Worm (Caenorhabditis elegans) whole organism, L3 larva: ENCODE measurements around the gene pdcd-2.

Source experiments
- aly-2 ChIP-seq: fragments of 150-350 bp; optimal IDR thresholded peaks from 2 replicates; lab custom pipeline; 2014; ENCODE audit warnings: missing biosample characterization, missing genetic modification characterization
- ama-1 ChIP-seq: fragments of 150-350 bp; optimal IDR thresholded peaks from 2 replicates; lab custom pipeline; 2018
- ceh-28 ChIP-seq: fragments of 150-350 bp; optimal IDR thresholded peaks from 2 replicates; lab custom pipeline; 2014; ENCODE audit warnings: missing biosample characterization, missing genetic modification reagents, missing genetic modification characterization
- ceh-82 ChIP-seq: fragments of 150-350 bp; optimal IDR thresholded peaks from 2 replicates; lab custom pipeline; 2014; ENCODE audit warnings: missing biosample characterization, missing genetic modification characterization
- ceh-9 ChIP-seq: sonication (generic microtip); optimal IDR thresholded peaks from 2 replicates; lab custom pipeline; 2018; ENCODE audit warnings: missing biosample characterization, missing genetic modification characterization
- elt-1 ChIP-seq: fragments of 150-350 bp; optimal IDR thresholded peaks from 2 replicates; lab custom pipeline; 2014; ENCODE audit warnings: missing biosample characterization, missing genetic modification characterization
- elt-2 ChIP-seq: sonication (generic microtip); optimal IDR thresholded peaks from 2 replicates; lab custom pipeline; 2016; ENCODE audit warnings: missing genetic modification reagents, mild to moderate bottlenecking, missing genetic modification characterization, missing compliant biosample characterization
- elt-3 ChIP-seq, 3 experiments: fragments of 150-350 bp in 1 of 3; sonication (generic microtip) in 2 of 3; optimal IDR thresholded peaks; 2 replicates in 2 of 3; 4 replicates in 1 of 3; lab custom pipeline; 2014 to 2017; ENCODE audit warnings: missing biosample characterization in 3 of 3, missing genetic modification characterization in 3 of 3
- eor-1 ChIP-seq, 2 experiments: fragments of 150-350 bp; optimal IDR thresholded peaks; 2 replicates each; lab custom pipeline; 2014 to 2018; ENCODE audit warnings: missing biosample characterization in 2 of 2, missing genetic modification characterization in 2 of 2
- hmg-11 ChIP-seq: sonication (generic microtip); optimal IDR thresholded peaks from 2 replicates; lab custom pipeline; 2016; ENCODE audit warnings: missing genetic modification characterization, missing compliant biosample characterization
- jun-1 ChIP-seq: fragments of 150-350 bp; optimal IDR thresholded peaks from 2 replicates; lab custom pipeline; 2014; ENCODE audit warnings: missing biosample characterization, missing genetic modification reagents, missing genetic modification characterization
- lin-15B ChIP-seq: fragments of 150-350 bp; optimal IDR thresholded peaks from 2 replicates; lab custom pipeline; 2014; ENCODE audit warnings: missing biosample characterization, missing genetic modification characterization
- lin-39 ChIP-seq: fragments of 150-350 bp; optimal IDR thresholded peaks from 2 replicates; lab custom pipeline; 2018; ENCODE audit warnings: missing biosample characterization, missing genetic modification reagents, missing genetic modification characterization
- lsy-12 ChIP-seq: sonication (generic microtip); optimal IDR thresholded peaks from 2 replicates; lab custom pipeline; 2016; ENCODE audit warnings: mild to moderate bottlenecking, missing genetic modification characterization, missing compliant biosample characterization
- mdl-1 ChIP-seq: fragments of 150-350 bp; optimal IDR thresholded peaks from 2 replicates; lab custom pipeline; 2014; ENCODE audit warnings: missing biosample characterization, missing genetic modification characterization
- nfya-1 ChIP-seq: sonication (generic microtip); optimal IDR thresholded peaks from 2 replicates; lab custom pipeline; 2017; ENCODE audit warnings: missing genetic modification characterization, mild to moderate bottlenecking, missing compliant biosample characterization, antibody characterized with exemption, moderate library complexity; ENCODE audit not compliant: insufficient read depth
- nhr-11 ChIP-seq: fragments of 150-350 bp; optimal IDR thresholded peaks from 2 replicates; lab custom pipeline; 2014; ENCODE audit warnings: missing biosample characterization, missing genetic modification characterization
- nhr-23 ChIP-seq: fragments of 150-350 bp; optimal IDR thresholded peaks from 2 replicates; lab custom pipeline; 2014; ENCODE audit warnings: missing biosample characterization, missing genetic modification reagents, missing genetic modification characterization
- nhr-25 ChIP-seq: sonication (generic microtip); optimal IDR thresholded peaks from 2 replicates; lab custom pipeline; 2017; ENCODE audit warnings: missing biosample characterization, missing genetic modification characterization
- nhr-28 ChIP-seq: fragments of 150-350 bp; optimal IDR thresholded peaks from 2 replicates; lab custom pipeline; 2014; ENCODE audit warnings: missing biosample characterization, missing genetic modification characterization
- nhr-43 ChIP-seq: sonication (generic microtip); optimal IDR thresholded peaks from 2 replicates; lab custom pipeline; 2016; ENCODE audit warnings: mild to moderate bottlenecking, missing genetic modification characterization, missing compliant biosample characterization; ENCODE audit not compliant: poor library complexity, severe bottlenecking
- nhr-77 ChIP-seq: fragments of 150-350 bp; optimal IDR thresholded peaks from 2 replicates; lab custom pipeline; 2014; ENCODE audit warnings: missing biosample characterization, missing genetic modification characterization
- pha-4 ChIP-seq: fragments of 150-350 bp; optimal IDR thresholded peaks from 2 replicates; lab custom pipeline; 2014; ENCODE audit warnings: missing biosample characterization, missing genetic modification reagents, missing genetic modification characterization
- pqm-1 ChIP-seq: fragments of 150-350 bp; optimal IDR thresholded peaks from 2 replicates; lab custom pipeline; 2017; ENCODE audit warnings: missing biosample characterization, missing genetic modification characterization, inconsistent platforms
- skn-1 ChIP-seq: fragments of 150-350 bp; optimal IDR thresholded peaks from 2 replicates; lab custom pipeline; 2014; ENCODE audit warnings: missing biosample characterization, missing genetic modification characterization
- snpc-4 ChIP-seq: fragments of 150-350 bp; optimal IDR thresholded peaks from 2 replicates; lab custom pipeline; 2014; ENCODE audit warnings: missing biosample characterization, missing genetic modification characterization
- tbx-2 ChIP-seq: sonication (generic microtip); optimal IDR thresholded peaks from 2 replicates; lab custom pipeline; 2016; ENCODE audit warnings: mild to moderate bottlenecking, missing genetic modification characterization, missing compliant biosample characterization
- unc-62 ChIP-seq: fragments of 150-350 bp; sonication (generic microtip); optimal IDR thresholded peaks from 4 replicates; lab custom pipeline; 2014; ENCODE audit warnings: missing biosample characterization, missing genetic modification reagents, missing genetic modification characterization
- zag-1 ChIP-seq: fragments of 150-350 bp; optimal IDR thresholded peaks from 2 replicates; lab custom pipeline; 2014; ENCODE audit warnings: missing biosample characterization, missing genetic modification characterization
- ztf-11 ChIP-seq: fragments of 150-350 bp; optimal IDR thresholded peaks from 2 replicates; lab custom pipeline; 2014; ENCODE audit warnings: missing biosample characterization, missing genetic modification characterization

Gene pdcd-2

ce11 chrIII:4419117-4419978, 1.5 kb upstream of the pdcd-2 start, which contains the start of the genes R07E5.7 and cku-80 (continued):
- TF ChIP-seq eor-1 (tag; optimal IDR thresholded peaks at IDR 0.05; lab: Kevin White, UChicago) (no peak), nhr-28 (no peak), mdl-1 (tag; lab: Kevin White, UChicago) (no peak), nhr-25 (tag; lab: Kevin White, UChicago) (peak; percentile 15), elt-2 (tag; lab: Kevin White, UChicago) (peak; percentile 50), elt-1 (tag; lab: Kevin White, UChicago) (no peak), ztf-11 (tag; lab: Kevin White, UChicago) (no peak), nhr-43 (tag; lab: Kevin White, UChicago) (peak; percentile 28), ceh-82 (no peak)

DNA sequence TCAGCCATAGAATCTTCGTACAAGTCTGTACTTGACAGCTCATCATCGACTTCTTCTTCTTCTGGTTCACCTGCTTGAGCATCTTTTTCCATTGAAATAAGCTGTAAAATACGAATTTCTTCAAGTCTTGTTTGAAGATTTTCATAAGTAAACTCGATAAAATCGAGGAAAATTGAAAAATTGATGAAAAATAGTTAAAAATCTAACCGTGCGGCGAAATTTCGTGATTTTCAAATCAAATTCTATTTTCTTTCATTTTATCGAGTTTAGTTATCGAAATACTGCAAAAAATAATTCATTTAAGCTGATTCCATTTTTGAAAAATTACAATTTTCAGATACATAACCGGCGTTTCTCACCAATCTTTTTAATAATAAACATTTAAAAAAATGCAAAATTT, 2.7 kb downstream of the pdcd-2 start, which contains the start of gene R07E5.11:
Gene R07E5.11, minus strand, starts transcription at position 101 of the 400 bp plus-strand sequence.
- TF ChIP-seq ceh-9 (tag; lab: Kevin White, UChicago) (no peak), nhr-11 (no peak), jun-1 (no peak), lin-15B (tag; lab: Kevin White, UChicago) (no peak)
- TF ChIP-seq, all 47 proteins: peak for 0

- TF ChIP-seq nfya-1 (peak; percentile 55), nhr-43 (tag; lab: Kevin White, UChicago) (peak; percentile 71), tbx-2 (tag; lab: Kevin White, UChicago) (peak; percentile 9), elt-2 (tag; lab: Kevin White, UChicago) (peak; percentile 30), lin-15B (tag; lab: Kevin White, UChicago) (peak; percentile 0), hmg-11 (tag; lab: Kevin White, UChicago) (peak; percentile 43), lsy-12 (tag; lab: Kevin White, UChicago) (peak; percentile 63), snpc-4 (tag; lab: Kevin White, UChicago) (peak; percentile 98), nhr-25 (tag; lab: Kevin White, UChicago) (peak; percentile 22), nhr-23 (tag; lab: Kevin White, UChicago) (peak; percentile 29), pha-4 (tag; lab: Kevin White, UChicago) (peak; percentile 14), lin-39 (tag; lab: Kevin White, UChicago) (peak; percentile 33)
Measured at ce11 chrIII:4414041-4414440, 3.8 kb downstream of the pdcd-2 start.

DNA sequence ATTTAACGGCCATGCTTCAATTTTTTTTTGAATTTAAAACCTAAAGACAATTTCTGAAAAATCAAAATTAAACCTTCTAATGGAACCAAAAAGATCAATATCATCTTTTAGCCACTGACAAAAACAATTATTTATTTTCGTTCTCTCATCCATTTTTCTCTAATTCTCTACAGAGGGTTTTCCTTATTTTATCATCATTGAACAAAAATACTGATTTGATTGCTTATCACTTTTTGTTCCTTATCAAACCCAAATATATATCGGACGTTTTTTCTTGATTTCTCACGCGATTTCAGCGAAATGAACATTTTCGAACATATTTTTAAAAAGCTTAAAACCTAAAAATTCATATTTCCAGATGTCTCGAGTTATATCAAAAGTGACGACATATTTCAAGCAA, 4.8 kb downstream of the pdcd-2 start, which contains the start of gene mpc-1:
Gene mpc-1, plus strand, starts transcription at position 359 of the 400 bp plus-strand sequence.
- TF ChIP-seq jun-1 (peak; percentile 51), skn-1 (tag; lab: Kevin White, UChicago) (peak; percentile 48), pha-4 (tag; lab: Kevin White, UChicago) (peak; percentile 64), elt-2 (tag; lab: Kevin White, UChicago) (peak; percentile 89), ama-1 (lab: Kevin White, UChicago) (no peak), elt-3 (tag; optimal IDR thresholded peaks at IDR 0.05; lab: Kevin White, UChicago) (peak in 2 of 3 experiments; percentile 68 to 80), pqm-1 (tag; lab: Kevin White, UChicago) (peak; percentile 95), snpc-4 (tag; lab: Kevin White, UChicago) (peak; percentile 57), ceh-28 (tag; lab: Kevin White, UChicago) (peak; percentile 19), unc-62 (no peak)

- peak; percentile 72 for TF ChIP-seq snpc-4 (tag; lab: Kevin White, UChicago)
- no peak for TF ChIP-seq aly-2 (tag; lab: Kevin White, UChicago)
- peak; percentile 30 for TF ChIP-seq pha-4 (tag; lab: Kevin White, UChicago)
- TF ChIP-seq nfya-1, result peak; percentile 49
- TF ChIP-seq pqm-1 (tag; lab: Kevin White, UChicago), result peak; percentile 10
- peak; percentile 22 for TF ChIP-seq jun-1
- TF ChIP-seq nhr-77, result no peak
- no peak for TF ChIP-seq ceh-9 (tag; lab: Kevin White, UChicago)
- TF ChIP-seq lin-15B (tag; lab: Kevin White, UChicago), result peak; percentile 8
- TF ChIP-seq elt-2 (tag; lab: Kevin White, UChicago), result peak; percentile 36
- TF ChIP-seq zag-1 (tag; lab: Kevin White, UChicago), result no peak
Measured at ce11 chrIII:4412108-4413009, 5.5 kb downstream of the pdcd-2 start.
